Worm (Caenorhabditis elegans) whole organism, mixed stage, embryonic: ENCODE measurements around the gene far-6.

Source experiments
- M03D4.4 ChIP-seq: sonication (generic microtip); optimal IDR thresholded peaks from 2 replicates; lab custom pipeline; 2017; ENCODE audit warnings: mild to moderate bottlenecking, missing genetic modification characterization, missing compliant biosample characterization
- bed-3 ChIP-seq: fragments of 200-800 bp; sonication (Bioruptor generic); optimal IDR thresholded peaks from 3 replicates; lab custom pipeline; 2018; ENCODE audit warnings: mild to moderate bottlenecking, missing genetic modification characterization, moderate library complexity, missing compliant biosample characterization
- blmp-1 ChIP-seq: fragments of 150-350 bp; optimal IDR thresholded peaks from 2 replicates; lab custom pipeline; 2014; ENCODE audit warnings: missing biosample characterization, missing genetic modification characterization
- ceh-39 ChIP-seq: fragments of 150-350 bp; optimal IDR thresholded peaks from 2 replicates; lab custom pipeline; 2014; ENCODE audit warnings: missing biosample characterization, missing genetic modification characterization
- ceh-83 ChIP-seq: fragments of 200-800 bp; sonication (Bioruptor generic); optimal IDR thresholded peaks from 2 replicates; lab custom pipeline; 2018; ENCODE audit warnings: mild to moderate bottlenecking, missing genetic modification characterization, missing compliant biosample characterization
- ces-1 ChIP-seq: fragments of 150-350 bp; optimal IDR thresholded peaks from 2 replicates; lab custom pipeline; 2014; ENCODE audit warnings: missing biosample characterization, missing genetic modification reagents, missing genetic modification characterization
- cnd-1 ChIP-seq: fragments of 200-800 bp; sonication (Bioruptor generic); optimal IDR thresholded peaks from 2 replicates; lab custom pipeline; 2018; ENCODE audit warnings: mild to moderate bottlenecking, missing genetic modification characterization, missing compliant biosample characterization
- drap-1 ChIP-seq: fragments of 200-800 bp; sonication (Bioruptor generic); optimal IDR thresholded peaks from 3 replicates; lab custom pipeline; 2018; ENCODE audit warnings: mild to moderate bottlenecking, missing genetic modification characterization, missing compliant biosample characterization
- elt-1 ChIP-seq: sonication (generic microtip); optimal IDR thresholded peaks from 2 replicates; lab custom pipeline; 2017; ENCODE audit warnings: missing genetic modification characterization, mild to moderate bottlenecking, missing compliant biosample characterization, antibody characterized with exemption, moderate library complexity, borderline replicate concordance; ENCODE audit not compliant: insufficient read depth
- flh-1 ChIP-seq: fragments of 200-800 bp; sonication (Bioruptor generic); optimal IDR thresholded peaks from 2 replicates; lab custom pipeline; 2018; ENCODE audit warnings: mild to moderate bottlenecking, missing genetic modification characterization, moderate library complexity, missing compliant biosample characterization
- ham-2 ChIP-seq: fragments of 200-800 bp; sonication (Bioruptor generic); optimal IDR thresholded peaks from 2 replicates; lab custom pipeline; 2018; ENCODE audit warnings: mild to moderate bottlenecking, missing genetic modification characterization, missing compliant biosample characterization
- hlh-1 ChIP-seq: fragments of 150-350 bp; optimal IDR thresholded peaks from 2 replicates; lab custom pipeline; 2014; ENCODE audit warnings: missing biosample characterization, missing genetic modification reagents, missing genetic modification characterization
- lin-13 ChIP-seq: fragments of 150-350 bp; optimal IDR thresholded peaks from 2 replicates; lab custom pipeline; 2014; ENCODE audit warnings: missing biosample characterization, missing genetic modification characterization
- lin-32 ChIP-seq: fragments of 200-800 bp; sonication (Bioruptor generic); optimal IDR thresholded peaks from 2 replicates; lab custom pipeline; 2018; ENCODE audit warnings: mild to moderate bottlenecking, missing genetic modification characterization, missing compliant biosample characterization
- lsy-2 ChIP-seq: fragments of 150-350 bp; optimal IDR thresholded peaks from 2 replicates; lab custom pipeline; 2014; ENCODE audit warnings: missing biosample characterization, missing genetic modification characterization
- mab-5 ChIP-seq: fragments of 150-350 bp; optimal IDR thresholded peaks from 2 replicates; lab custom pipeline; 2014; ENCODE audit warnings: missing biosample characterization, missing genetic modification characterization
- mep-1 ChIP-seq: fragments of 150-350 bp; optimal IDR thresholded peaks from 2 replicates; lab custom pipeline; 2017; ENCODE audit warnings: missing biosample characterization, missing genetic modification reagents, missing genetic modification characterization, inconsistent platforms
- mls-2 ChIP-seq: sonication (generic microtip); optimal IDR thresholded peaks from 2 replicates; lab custom pipeline; 2016; ENCODE audit warnings: mild to moderate bottlenecking, missing genetic modification characterization, moderate library complexity, missing compliant biosample characterization
- nhr-2 ChIP-seq: fragments of 150-350 bp; optimal IDR thresholded peaks from 2 replicates; lab custom pipeline; 2014; ENCODE audit warnings: missing biosample characterization, missing genetic modification characterization
- nhr-237 ChIP-seq: fragments of 150-350 bp; optimal IDR thresholded peaks from 2 replicates; lab custom pipeline; 2014; ENCODE audit warnings: missing biosample characterization, missing genetic modification characterization
- nhr-76 ChIP-seq: sonication (generic microtip); optimal IDR thresholded peaks from 2 replicates; lab custom pipeline; 2017; ENCODE audit warnings: missing biosample characterization, missing genetic modification characterization
- sptf-1 ChIP-seq: sonication (generic microtip); optimal IDR thresholded peaks from 2 replicates; lab custom pipeline; 2017; ENCODE audit warnings: mild to moderate bottlenecking, missing genetic modification characterization, moderate library complexity, missing compliant biosample characterization
- tbx-8 ChIP-seq: fragments of 200-800 bp; sonication (Bioruptor generic); optimal IDR thresholded peaks from 2 replicates; lab custom pipeline; 2018; ENCODE audit warnings: mild to moderate bottlenecking, missing genetic modification characterization, moderate library complexity, missing compliant biosample characterization
- unc-120 ChIP-seq: sonication (generic microtip); optimal IDR thresholded peaks from 2 replicates; lab custom pipeline; 2017; ENCODE audit warnings: missing genetic modification characterization, missing compliant biosample characterization; ENCODE audit not compliant: poor library complexity, severe bottlenecking
- unc-39 ChIP-seq: fragments of 150-350 bp; optimal IDR thresholded peaks from 2 replicates; lab custom pipeline; 2014; ENCODE audit warnings: missing biosample characterization, missing genetic modification characterization
- unc-62 ChIP-seq: fragments of 150-350 bp; optimal IDR thresholded peaks from 2 replicates; lab custom pipeline; 2014; ENCODE audit warnings: missing biosample characterization, missing genetic modification reagents, missing genetic modification characterization
- ztf-11 ChIP-seq: fragments of 150-350 bp; optimal IDR thresholded peaks from 2 replicates; lab custom pipeline; 2014; ENCODE audit warnings: missing biosample characterization, missing genetic modification characterization

The far-6 gene

ce11 chrIV:13311331-13312034 lies 16.7 kb upstream of the far-6 start:
- TF ChIP-seq lin-13 (tag; lab: Kevin White, UChicago) (no peak), hlh-1 (tag; lab: Kevin White, UChicago) (peak; percentile 30), blmp-1 (tag; lab: Kevin White, UChicago) (no peak)

ce11 chrIV:13313156-13313555 lies 15.0 kb upstream of the far-6 start:
- TF ChIP-seq bed-3 (GFP tag; lab: Kevin White, UChicago) (no peak), M03D4.4 (tag; lab: Kevin White, UChicago) (no peak), nhr-237 (no peak), elt-1 (tag; lab: Kevin White, UChicago) (no peak), lin-13 (tag; lab: Kevin White, UChicago) (no peak), lsy-2 (no peak), ztf-11 (no peak), unc-62 (GFP tag; lab: Kevin White, UChicago) (no peak), unc-120 (tag; lab: Kevin White, UChicago) (no peak), sptf-1 (tag; lab: Kevin White, UChicago) (no peak), flh-1 (GFP tag; lab: Kevin White, UChicago) (no peak), ceh-83 (GFP tag; lab: Kevin White, UChicago) (no peak)
- TF ChIP-seq, all 35 proteins: peak for 0

- no peak for TF ChIP-seq nhr-76
- no peak for TF ChIP-seq mab-5 (tag; lab: Kevin White, UChicago)
- no peak for TF ChIP-seq nhr-237
- TF ChIP-seq M03D4.4 (tag; lab: Kevin White, UChicago) = no peak
- TF ChIP-seq mls-2 (tag; lab: Kevin White, UChicago) = no peak
- TF ChIP-seq sptf-1 (tag; lab: Kevin White, UChicago) = no peak
- TF ChIP-seq lin-32 (GFP tag; lab: Kevin White, UChicago) = no peak
Observed at ce11 chrIV:13314181-13314580, 14.0 kb upstream of the far-6 start.

- TF ChIP-seq mep-1 (tag; lab: Kevin White, UChicago) (no peak), nhr-2 (tag; lab: Kevin White, UChicago) (no peak), ceh-39 (tag; lab: Kevin White, UChicago) (no peak)
- TF ChIP-seq, all 35 proteins: peak for 0
Observed at ce11 chrIV:13315344-13315743, 12.8 kb upstream of the far-6 start, which contains the start of gene fat-1. Gene fat-1 (plus strand): TSS chrIV:13315644.

- no peak for TF ChIP-seq blmp-1 (tag; lab: Kevin White, UChicago)
- TF ChIP-seq nhr-76 = no peak
- no peak for TF ChIP-seq ztf-11
- no peak for TF ChIP-seq ceh-39 (tag; lab: Kevin White, UChicago)
- TF ChIP-seq M03D4.4 (tag; lab: Kevin White, UChicago) = no peak
- TF ChIP-seq lin-32 (GFP tag; lab: Kevin White, UChicago) = no peak
- no peak for TF ChIP-seq tbx-8 (GFP tag; lab: Kevin White, UChicago)
- no peak for TF ChIP-seq drap-1 (GFP tag; lab: Kevin White, UChicago)
- no peak for TF ChIP-seq ces-1 (GFP tag; lab: Kevin White, UChicago)
- no peak for TF ChIP-seq unc-39 (tag; lab: Kevin White, UChicago)
Observed at ce11 chrIV:13318773-13319172, 9.4 kb upstream of the far-6 start.

- TF ChIP-seq tbx-8 (GFP tag; lab: Kevin White, UChicago) = no peak
- TF ChIP-seq ham-2 (GFP tag; lab: Kevin White, UChicago) = no peak
- TF ChIP-seq cnd-1 (tag; lab: Kevin White, UChicago) = no peak
- TF ChIP-seq nhr-237 = no peak
- TF ChIP-seq, all 35 proteins: peak for 0
Observed at ce11 chrIV:13319886-13320650, 8.1 kb upstream of the far-6 start.
